Fruit fly (Drosophila melanogaster) whole organism, prepupa: ENCODE measurements around the gene CG14840.

Experiments
- CG10631 ChIP-seq: fragments of 200-800 bp; sonication (Bioruptor generic); optimal IDR thresholded peaks from 2 replicates; lab custom pipeline; 2016; ENCODE audit warnings: missing biosample characterization, missing genetic modification characterization
- CG11294 ChIP-seq: fragments of 200-800 bp; sonication (Bioruptor generic); IDR thresholded peaks from 2 replicates; pipeline ENCODE4 v1.3.6; 2022; ENCODE audit warnings: missing biosample characterization, missing genetic modification characterization
- CG11762 ChIP-seq: fragments of 200-800 bp; sonication (Bioruptor generic); optimal IDR thresholded peaks from 3 replicates; lab custom pipeline; 2016; ENCODE audit warnings: missing biosample characterization, missing genetic modification characterization; ENCODE audit not compliant: insufficient read depth
- CG15336 ChIP-seq: fragments of 200-800 bp; sonication (Bioruptor generic); IDR thresholded peaks from 2 replicates; pipeline ENCODE4 v1.3.6; 2022; ENCODE audit warnings: missing biosample characterization, missing genetic modification characterization
- CG16779 ChIP-seq: fragments of 200-800 bp; sonication (Bioruptor generic); optimal IDR thresholded peaks from 3 replicates; lab custom pipeline; 2017; ENCODE audit warnings: missing biosample characterization, mild to moderate bottlenecking, missing genetic modification characterization
- CG3032 ChIP-seq: fragments of 200-800 bp; optimal IDR thresholded peaks from 2 replicates; lab custom pipeline; 2019; ENCODE audit warnings: missing biosample characterization, mild to moderate bottlenecking, missing genetic modification characterization, moderate library complexity
- CG31627 ChIP-seq: fragments of 200-800 bp; sonication (Bioruptor generic); optimal IDR thresholded peaks from 3 replicates; lab custom pipeline; 2016; ENCODE audit warnings: missing biosample characterization, missing genetic modification characterization
- CG32006 ChIP-seq: fragments of 200-800 bp; sonication (Bioruptor generic); optimal IDR thresholded peaks from 3 replicates; lab custom pipeline; 2017; ENCODE audit warnings: missing biosample characterization, mild to moderate bottlenecking, missing genetic modification characterization
- CG34406 ChIP-seq: fragments of 200-800 bp; sonication (Bioruptor generic); optimal IDR thresholded peaks from 3 replicates; lab custom pipeline; 2016; ENCODE audit warnings: missing biosample characterization, missing genetic modification characterization
- CG3919 ChIP-seq: fragments of 200-800 bp; sonication (Bioruptor generic); optimal IDR thresholded peaks from 3 replicates; lab custom pipeline; 2016; ENCODE audit warnings: missing biosample characterization, missing genetic modification characterization
- CG4318 ChIP-seq: fragments of 200-800 bp; sonication (Bioruptor generic); optimal IDR thresholded peaks from 3 replicates; lab custom pipeline; 2017; ENCODE audit warnings: missing biosample characterization, mild to moderate bottlenecking, missing genetic modification characterization
- CG6276 ChIP-seq: fragments of 200-800 bp; sonication (Bioruptor generic); optimal IDR thresholded peaks from 2 replicates; lab custom pipeline; 2017; ENCODE audit warnings: missing biosample characterization, mild to moderate bottlenecking, missing genetic modification characterization
- CG6792 ChIP-seq: fragments of 200-800 bp; sonication (Bioruptor generic); optimal IDR thresholded peaks from 3 replicates; lab custom pipeline; 2016; ENCODE audit warnings: missing biosample characterization, missing genetic modification characterization
- CG7368 ChIP-seq: fragments of 200-800 bp; sonication (Bioruptor generic); optimal IDR thresholded peaks from 3 replicates; lab custom pipeline; 2016; ENCODE audit warnings: missing biosample characterization, missing genetic modification characterization
- CG8119 ChIP-seq: fragments of 200-800 bp; sonication (Bioruptor generic); IDR thresholded peaks from 3 replicates; pipeline ENCODE4 v1.3.6; 2022; ENCODE audit warnings: missing biosample characterization, missing genetic modification characterization
- CG8632 ChIP-seq: fragments of 200-800 bp; sonication (Bioruptor generic); optimal IDR thresholded peaks from 3 replicates; lab custom pipeline; 2016; ENCODE audit warnings: missing biosample characterization, missing genetic modification characterization
- Eip75B ChIP-seq: fragments of 200-800 bp; sonication (Bioruptor generic); optimal IDR thresholded peaks from 3 replicates; lab custom pipeline; 2016; ENCODE audit warnings: missing biosample characterization, missing genetic modification characterization
- Eip78C ChIP-seq: fragments of 200-800 bp; sonication (Bioruptor generic); peaks from one replicate; lab custom pipeline; 2016; ENCODE audit warnings: missing biosample characterization, missing genetic modification characterization
- Eip93F ChIP-seq: fragments of 200-800 bp; sonication (Bioruptor generic); optimal IDR thresholded peaks from 2 replicates; lab custom pipeline; 2016; ENCODE audit warnings: missing biosample characterization, mild to moderate bottlenecking, missing genetic modification characterization
- Ets21C ChIP-seq: fragments of 200-800 bp; sonication (Bioruptor generic); optimal IDR thresholded peaks from 3 replicates; lab custom pipeline; 2016; ENCODE audit warnings: missing biosample characterization, missing genetic modification characterization
- Ets96B ChIP-seq: fragments of 200-800 bp; optimal IDR thresholded peaks from 2 replicates; lab custom pipeline; 2019; ENCODE audit warnings: missing biosample characterization, mild to moderate bottlenecking, missing genetic modification characterization, moderate library complexity
- Hr38 ChIP-seq: sonication (Bioruptor generic); optimal IDR thresholded peaks from 2 replicates; lab custom pipeline; 2016; ENCODE audit warnings: missing biosample characterization, missing genetic modification characterization
- Hr39 ChIP-seq: fragments of 200-800 bp; sonication (Bioruptor generic); optimal IDR thresholded peaks from 2 replicates; lab custom pipeline; 2016; ENCODE audit warnings: missing biosample characterization, missing genetic modification characterization
- Hr4 ChIP-seq: fragments of 200-800 bp; sonication (Bioruptor generic); optimal IDR thresholded peaks from 3 replicates; lab custom pipeline; 2016; ENCODE audit warnings: missing biosample characterization, missing genetic modification characterization
- Lpt ChIP-seq: fragments of 200-800 bp; sonication (Bioruptor generic); optimal IDR thresholded peaks from 3 replicates; lab custom pipeline; 2016; ENCODE audit warnings: missing biosample characterization, missing genetic modification characterization
- Met ChIP-seq: fragments of 200-800 bp; sonication (Bioruptor generic); optimal IDR thresholded peaks from 3 replicates; lab custom pipeline; 2016; ENCODE audit warnings: missing biosample characterization, missing genetic modification characterization
- OdsH ChIP-seq: fragments of 200-800 bp; sonication (Bioruptor generic); optimal IDR thresholded peaks from 3 replicates; lab custom pipeline; 2016; ENCODE audit warnings: missing biosample characterization, missing genetic modification characterization
- Smox ChIP-seq: fragments of 200-800 bp; sonication (Bioruptor generic); optimal IDR thresholded peaks from 3 replicates; lab custom pipeline; 2016; ENCODE audit warnings: missing biosample characterization, missing genetic modification characterization
- Sox102F ChIP-seq: fragments of 200-800 bp; sonication (Bioruptor generic); optimal IDR thresholded peaks from 2 replicates; lab custom pipeline; 2016; ENCODE audit warnings: missing biosample characterization, mild to moderate bottlenecking, missing genetic modification characterization
- Sox14 ChIP-seq: fragments of 200-800 bp; sonication (Bioruptor generic); optimal IDR thresholded peaks from 3 replicates; lab custom pipeline; 2016; ENCODE audit warnings: missing biosample characterization, missing genetic modification characterization
- achi ChIP-seq: fragments of 200-800 bp; sonication (Bioruptor generic); optimal IDR thresholded peaks from 3 replicates; lab custom pipeline; 2016; ENCODE audit warnings: missing biosample characterization, missing genetic modification characterization
- acj6 ChIP-seq: fragments of 200-800 bp; sonication (Bioruptor generic); optimal IDR thresholded peaks from 3 replicates; lab custom pipeline; 2016; ENCODE audit warnings: missing biosample characterization, missing genetic modification characterization
- cyc ChIP-seq: fragments of 200-800 bp; sonication (Bioruptor generic); optimal IDR thresholded peaks from 3 replicates; lab custom pipeline; 2016; ENCODE audit warnings: missing biosample characterization, missing genetic modification characterization
- dac ChIP-seq: fragments of 200-800 bp; sonication (Bioruptor generic); optimal IDR thresholded peaks from 2 replicates; lab custom pipeline; 2017; ENCODE audit warnings: missing biosample characterization, mild to moderate bottlenecking, missing genetic modification characterization
- eg ChIP-seq: fragments of 200-800 bp; sonication (Bioruptor generic); IDR thresholded peaks from 3 replicates; pipeline ENCODE4 v1.3.6; 2022; ENCODE audit warnings: missing biosample characterization, missing genetic modification characterization
- esn ChIP-seq: fragments of 200-800 bp; sonication (Bioruptor generic); optimal IDR thresholded peaks from 2 replicates; lab custom pipeline; 2016; ENCODE audit warnings: missing biosample characterization, mild to moderate bottlenecking, missing genetic modification characterization, moderate library complexity
- fd85E ChIP-seq: fragments of 200-800 bp; sonication (Bioruptor generic); optimal IDR thresholded peaks from 3 replicates; lab custom pipeline; 2016; ENCODE audit warnings: missing biosample characterization, missing genetic modification characterization
- lz ChIP-seq: fragments of 200-800 bp; sonication (Bioruptor generic); optimal IDR thresholded peaks from 3 replicates; lab custom pipeline; 2016; ENCODE audit warnings: missing biosample characterization, missing genetic modification characterization
- net ChIP-seq: fragments of 200-800 bp; sonication (Bioruptor generic); optimal IDR thresholded peaks from 3 replicates; lab custom pipeline; 2016; ENCODE audit warnings: missing biosample characterization, missing genetic modification characterization
- pdm3 ChIP-seq: fragments of 200-800 bp; sonication (Bioruptor generic); optimal IDR thresholded peaks from 3 replicates; lab custom pipeline; 2016; ENCODE audit warnings: missing biosample characterization, missing genetic modification characterization
- salr ChIP-seq, 2 experiments: fragments of 200-800 bp; sonication (Bioruptor generic); optimal IDR thresholded peaks; 3 replicates each; lab custom pipeline; 2016 to 2018; ENCODE audit warnings: missing biosample characterization in 2 of 2, missing genetic modification characterization in 2 of 2, mild to moderate bottlenecking in 1 of 2
- svp ChIP-seq: fragments of 200-800 bp; sonication (Bioruptor generic); peaks from one replicate; lab custom pipeline; 2016; ENCODE audit warnings: missing biosample characterization, missing genetic modification characterization
- topi ChIP-seq: fragments of 200-800 bp; sonication (Bioruptor generic); optimal IDR thresholded peaks from 3 replicates; lab custom pipeline; 2016; ENCODE audit warnings: missing biosample characterization, missing genetic modification characterization

The CG14840 gene

dm6 chr3R:14280324-14280723 lies 19.3 kb upstream of the CG14840 start:
- TF ChIP-seq CG3919 (peak; percentile 49), CG11294 (GFP tag; lab: Robert Waterston, UW) (no peak), achi (GFP tag; lab: Kevin White, UChicago) (peak; percentile 54), Sox102F (GFP tag; lab: Kevin White, UChicago) (peak; percentile 29), CG32006 (GFP tag; lab: Kevin White, UChicago) (peak; percentile 92), fd85E (GFP tag; lab: Kevin White, UChicago) (no peak), Hr39 (peak; percentile 16), cyc (GFP tag; lab: Kevin White, UChicago) (no peak), Eip75B (GFP tag; lab: Kevin White, UChicago) (no peak), CG10631 (GFP tag; lab: Kevin White, UChicago) (peak; percentile 53), Eip93F (GFP tag; lab: Kevin White, UChicago) (no peak), CG15336 (GFP tag; lab: Robert Waterston, UW) (peak; percentile 64; the same call in 1 of the 2 replicates), CG8119 (GFP tag; lab: Robert Waterston, UW) (peak; percentile 80), CG7368 (GFP tag; lab: Kevin White, UChicago) (no peak), svp (peak; percentile 70), Hr4 (peak; percentile 81), Hr38 (GFP tag; lab: Kevin White, UChicago) (no peak), dac (GFP tag; lab: Kevin White, UChicago) (peak; percentile 77), topi (GFP tag; lab: Kevin White, UChicago) (peak; percentile 15), salr (GFP tag; optimal IDR thresholded peaks at IDR 0.05; lab: Kevin White, UChicago) (peak in 1 of 2 experiments; percentile 74), CG34406 (peak; percentile 25), CG3032 (tag; lab: Kevin White, UChicago) (peak; percentile 20), CG11762 (GFP tag; lab: Kevin White, UChicago) (peak; percentile 22), CG6276 (peak; percentile 85), Sox14 (GFP tag; lab: Kevin White, UChicago) (peak; percentile 41), CG6792 (no peak), OdsH (peak; percentile 71), eg (peak; percentile 66; the same call in 2 of the 3 replicates), Ets21C (GFP tag; lab: Kevin White, UChicago) (no peak), pdm3 (peak; percentile 52), Ets96B (tag; lab: Kevin White, UChicago) (peak; percentile 8), Lpt (GFP tag; lab: Kevin White, UChicago) (peak; percentile 62), lz (GFP tag; lab: Kevin White, UChicago) (no peak), CG31627 (GFP tag; lab: Kevin White, UChicago) (peak; percentile 15), Eip78C (GFP tag; lab: Kevin White, UChicago) (peak; percentile 84), CG16779 (peak; percentile 23), esn (GFP tag; lab: Kevin White, UChicago) (peak; percentile 30), Smox (GFP tag; lab: Kevin White, UChicago) (peak; percentile 8), CG4318 (GFP tag; lab: Kevin White, UChicago) (peak; percentile 89), Met (GFP tag; lab: Kevin White, UChicago) (peak; percentile 9), CG8632 (GFP tag; lab: Kevin White, UChicago) (no peak), acj6 (GFP tag; lab: Kevin White, UChicago) (peak; percentile 63), net (peak; percentile 27)
